Fruit fly (Drosophila melanogaster): ENCODE measurements around the gene CG3191.
A peak's percentile ranks its signal among the peaks of the same experiment; 100 is the strongest.

The CG3191 gene

dm6 chrX:2213759-2214406, 37.9 kb downstream of the CG3191 start, which contains the start of gene SmydA-8:
Gene SmydA-8 (minus strand): TSS chrX:2213809.
- TF ChIP-seq CG1024 (GFP tag; IDR thresholded peaks at IDR 0.05) (no peak), CG14441 (GFP tag; IDR thresholded peaks at IDR 0.05) (no peak), CG31224 (GFP tag; IDR thresholded peaks at IDR 0.05) (no peak), CG17612 (GFP tag; IDR thresholded peaks at IDR 0.05) (no peak), fd3F (GFP tag; optimal IDR thresholded peaks at IDR 0.05) (no peak), CG13894 (tag; optimal IDR thresholded peaks at IDR 0.05) (no peak), Pdp1 (GFP tag; optimal IDR thresholded peaks at IDR 0.05) (peak in 1 of 2 experiments; percentile 66), CG12769 (tag; optimal IDR thresholded peaks at IDR 0.05) (peak; percentile 6), tup (GFP tag; optimal IDR thresholded peaks at IDR 0.05) (no peak), CG13624 (GFP tag; optimal IDR thresholded peaks at IDR 0.05) (no peak), danr (GFP tag; IDR thresholded peaks at IDR 0.05) (no peak), HmgZ (tag; optimal IDR thresholded peaks at IDR 0.05) (no peak), CG11560 (tag; IDR thresholded peaks at IDR 0.05) (no peak), sens (GFP tag) (peak; percentile 19), HLH3B (GFP tag; IDR thresholded peaks at IDR 0.05) (no peak), CG2889 (GFP tag; IDR thresholded peaks at IDR 0.05) (no peak), Mad (GFP tag; optimal IDR thresholded peaks at IDR 0.05) (no peak), Deaf1 (tag; optimal IDR thresholded peaks at IDR 0.05) (peak; percentile 51), CG4820 (GFP tag; optimal IDR thresholded peaks at IDR 0.05) (no peak), Mrtf (GFP tag; IDR thresholded peaks at IDR 0.05) (no peak), bigmax (GFP tag; optimal IDR thresholded peaks at IDR 0.05) (no peak), stwl (tag; optimal IDR thresholded peaks at IDR 0.05) (no peak), Bdp1 (GFP tag; optimal IDR thresholded peaks at IDR 0.05) (no peak), btn (GFP tag; optimal IDR thresholded peaks at IDR 0.05) (no peak), Dll (GFP tag; IDR thresholded peaks at IDR 0.05; ENCODE audit: partially characterized antibody) (no peak), sob (GFP tag; IDR thresholded peaks at IDR 0.05) (no peak), bbx (GFP tag; IDR thresholded peaks at IDR 0.05; ENCODE audit: partially characterized antibody) (no peak), CG10267 (tag; optimal IDR thresholded peaks at IDR 0.05) (no peak), lmd (GFP tag; IDR thresholded peaks at IDR 0.05) (no peak), CG11247 (GFP tag; IDR thresholded peaks at IDR 0.05) (no peak), PHDP (tag; optimal IDR thresholded peaks at IDR 0.05) (no peak), CG14050 (GFP tag; IDR thresholded peaks at IDR 0.05) (no peak), Asciz (GFP tag; optimal IDR thresholded peaks at IDR 0.05) (no peak), TFAM (GFP tag; optimal IDR thresholded peaks at IDR 0.05) (no peak), CG12155 (GFP tag; optimal IDR thresholded peaks at IDR 0.05) (no peak), CG9215 (GFP tag; IDR thresholded peaks at IDR 0.05) (no peak), Antp (GFP tag; optimal IDR thresholded peaks at IDR 0.05) (no peak), CG7372 (GFP tag; IDR thresholded peaks at IDR 0.05) (peak; percentile 89), CG2712 (tag; optimal IDR thresholded peaks at IDR 0.05) (no peak), Bteb2 (GFP tag; optimal IDR thresholded peaks at IDR 0.05) (no peak), pros (GFP tag; optimal IDR thresholded peaks at IDR 0.05) (no peak), ase (GFP tag; IDR thresholded peaks at IDR 0.05) (no peak), zf30C (GFP tag; optimal IDR thresholded peaks at IDR 0.05) (no peak), kah (GFP tag; optimal IDR thresholded peaks at IDR 0.05) (no peak), CG4617 (GFP tag; optimal IDR thresholded peaks at IDR 0.05; ENCODE audit: borderline replicate concordance) (no peak), CG17802 (tag; optimal IDR thresholded peaks at IDR 0.05) (no peak), jigr1 (GFP tag; IDR thresholded peaks at IDR 0.05) (no peak), CG13287 (GFP tag; IDR thresholded peaks at IDR 0.05; ENCODE audit: partially characterized antibody) (0 out of 2 replicates have a peak, but pooled peaks have one; percentile 13), Ets65A (GFP tag) (no peak), crp (GFP tag; optimal IDR thresholded peaks at IDR 0.05) (no peak)

All from whole organism, embryonic.